Worm (Caenorhabditis elegans) whole organism, L3 larva: Measurements from ENCODE around the gene Y71H2AM.11.

ENCODE experiments used
- R02D3.7 ChIP-seq: fragments of 150-350 bp; optimal IDR thresholded peaks from 2 replicates; lab custom pipeline; 2014; ENCODE audit warnings: missing biosample characterization, missing genetic modification characterization
- ZK546.5 ChIP-seq: sonication (generic microtip); optimal IDR thresholded peaks from 2 replicates; lab custom pipeline; 2017; ENCODE audit warnings: missing biosample characterization, missing genetic modification characterization
- ama-1 ChIP-seq: fragments of 150-350 bp; optimal IDR thresholded peaks from 2 replicates; lab custom pipeline; 2018
- ceh-82 ChIP-seq: fragments of 150-350 bp; optimal IDR thresholded peaks from 2 replicates; lab custom pipeline; 2014; ENCODE audit warnings: missing biosample characterization, missing genetic modification characterization
- daf-12 ChIP-seq: fragments of 150-350 bp; optimal IDR thresholded peaks from 2 replicates; lab custom pipeline; 2014; ENCODE audit warnings: missing biosample characterization, missing genetic modification reagents, missing genetic modification characterization
- egl-27 ChIP-seq: sonication (generic microtip); optimal IDR thresholded peaks from 4 replicates; lab custom pipeline; 2017; ENCODE audit warnings: missing biosample characterization, missing genetic modification reagents, missing genetic modification characterization
- fkh-10 ChIP-seq: sonication (generic microtip); optimal IDR thresholded peaks from 2 replicates; lab custom pipeline; 2017; ENCODE audit warnings: missing biosample characterization, missing genetic modification reagents, missing genetic modification characterization
- mdl-1 ChIP-seq: fragments of 150-350 bp; optimal IDR thresholded peaks from 2 replicates; lab custom pipeline; 2014; ENCODE audit warnings: missing biosample characterization, missing genetic modification characterization
- nfya-1 ChIP-seq: sonication (generic microtip); optimal IDR thresholded peaks from 2 replicates; lab custom pipeline; 2017; ENCODE audit warnings: missing genetic modification characterization, mild to moderate bottlenecking, missing compliant biosample characterization, antibody characterized with exemption, moderate library complexity; ENCODE audit not compliant: insufficient read depth
- nhr-237 ChIP-seq: fragments of 150-350 bp; optimal IDR thresholded peaks from 2 replicates; lab custom pipeline; 2014; ENCODE audit warnings: missing biosample characterization, missing genetic modification characterization
- nhr-28 ChIP-seq: fragments of 150-350 bp; optimal IDR thresholded peaks from 2 replicates; lab custom pipeline; 2014; ENCODE audit warnings: missing biosample characterization, missing genetic modification characterization
- snpc-4 ChIP-seq: fragments of 150-350 bp; optimal IDR thresholded peaks from 2 replicates; lab custom pipeline; 2014; ENCODE audit warnings: missing biosample characterization, missing genetic modification characterization
- tbx-2 ChIP-seq: sonication (generic microtip); optimal IDR thresholded peaks from 2 replicates; lab custom pipeline; 2016; ENCODE audit warnings: mild to moderate bottlenecking, missing genetic modification characterization, missing compliant biosample characterization

ce11 chrIII:2710211-2710610, 14.7 kb downstream of the Y71H2AM.11 start:
- TF ChIP-seq ceh-82 = no peak
- no peak for TF ChIP-seq snpc-4 (tag; lab: Kevin White, UChicago)
- TF ChIP-seq ama-1 (lab: Kevin White, UChicago) = no peak
- no peak for TF ChIP-seq nhr-28 (tag; lab: Kevin White, UChicago)
- TF ChIP-seq nhr-237 (tag; lab: Kevin White, UChicago) = no peak
- no peak for TF ChIP-seq egl-27 (tag; lab: Kevin White, UChicago)
- no peak for TF ChIP-seq fkh-10 (GFP tag; lab: Kevin White, UChicago)
- TF ChIP-seq R02D3.7 = no peak
- no peak for TF ChIP-seq tbx-2 (tag; lab: Kevin White, UChicago)
- no peak for TF ChIP-seq nfya-1
- TF ChIP-seq mdl-1 (tag; lab: Kevin White, UChicago) = no peak
- TF ChIP-seq daf-12 (tag; lab: Kevin White, UChicago) = no peak
- TF ChIP-seq ZK546.5 (tag; lab: Kevin White, UChicago) = no peak
